Fruit fly (Drosophila melanogaster): ENCODE results near the gene Akh.

The Akh gene

DNA sequence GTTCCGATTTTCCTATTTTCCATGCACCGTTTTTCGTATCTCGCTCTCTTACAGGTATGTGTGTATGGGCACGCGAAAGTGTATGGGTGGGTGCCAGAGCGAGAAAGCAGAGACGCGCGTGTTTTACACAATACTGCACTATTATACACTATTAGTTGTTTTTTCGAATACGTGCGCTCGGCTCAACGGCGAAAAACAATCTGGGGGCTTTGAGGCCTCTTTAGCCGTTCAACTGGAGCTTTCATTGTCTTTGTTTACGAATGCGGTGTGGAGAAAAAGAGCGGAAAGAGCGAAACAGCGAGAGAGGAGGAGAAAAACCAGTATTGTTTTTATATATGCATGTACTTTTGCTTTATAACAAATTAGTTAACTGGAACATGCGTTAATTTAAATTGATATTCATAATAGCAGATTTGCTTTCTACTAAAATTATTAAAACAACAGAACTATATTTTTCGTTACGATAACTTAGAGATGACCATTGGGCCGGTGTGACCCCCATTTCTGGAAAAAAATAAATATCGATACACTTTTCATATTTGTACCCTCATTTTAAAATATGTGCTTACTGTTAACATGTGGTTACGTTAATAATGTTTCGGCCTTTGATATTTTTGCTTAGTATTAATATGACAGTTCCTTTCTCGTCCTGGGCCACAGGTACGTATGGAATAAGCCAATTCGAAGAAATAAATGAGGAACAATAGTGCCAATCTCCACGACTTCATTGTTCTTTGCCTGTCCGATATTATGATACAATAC lies 38.6 kb upstream of the Akh start, which contains the start of gene CG14995 (continued):
- TF ChIP-seq Lhr (GFP tag; optimal IDR thresholded peaks at IDR 0.05) = no peak
- TF ChIP-seq tna (GFP tag; IDR thresholded peaks at IDR 0.05; ENCODE audit: partially characterized antibody) = peak; percentile 42; the same call in 1 of the 2 replicates
- TF ChIP-seq repo (GFP tag; optimal IDR thresholded peaks at IDR 0.05) = no peak
- no peak for TF ChIP-seq CG8281 (tag; optimal IDR thresholded peaks at IDR 0.05)
- TF ChIP-seq CG3726 (GFP tag; IDR thresholded peaks at IDR 0.05) = no peak
- peak; percentile 71 for TF ChIP-seq CG34376 (GFP tag; optimal IDR thresholded peaks at IDR 0.05)
- TF ChIP-seq CG12299 (tag; optimal IDR thresholded peaks at IDR 0.05) = peak; percentile 64
- TF ChIP-seq CG4707 (GFP tag; optimal IDR thresholded peaks at IDR 0.05) = no peak
- no peak for TF ChIP-seq CG3995 (GFP tag; optimal IDR thresholded peaks at IDR 0.05)
- TF ChIP-seq E2f2 (GFP tag; IDR thresholded peaks at IDR 0.05) = peak; percentile 81
- TF ChIP-seq Ets97D (GFP tag; optimal IDR thresholded peaks at IDR 0.05) = peak; percentile 2
- TF ChIP-seq CoRest (tag; optimal IDR thresholded peaks at IDR 0.05) = no peak
- TF ChIP-seq Vsx1 (GFP tag; optimal IDR thresholded peaks at IDR 0.05) = no peak
- TF ChIP-seq Usf (GFP tag; optimal IDR thresholded peaks at IDR 0.05) = no peak
- no peak for TF ChIP-seq rib (GFP tag; IDR thresholded peaks at IDR 0.05)
- TF ChIP-seq tio (GFP tag; optimal IDR thresholded peaks at IDR 0.05) = no peak
- no peak for TF ChIP-seq Doc2 (GFP tag; IDR thresholded peaks at IDR 0.05)
- no peak for TF ChIP-seq CG8290 (GFP tag; optimal IDR thresholded peaks at IDR 0.05)
- peak in 1 of 2 experiments; percentile 55 for TF ChIP-seq CG8290 (tag; optimal IDR thresholded peaks at IDR 0.05)
- TF ChIP-seq CG18262 (tag; optimal IDR thresholded peaks at IDR 0.05) = no peak
- peak; percentile 49; the same call in 1 of the 2 replicates for TF ChIP-seq vvl (GFP tag; IDR thresholded peaks at IDR 0.05)
- TF ChIP-seq Deaf1 (tag; optimal IDR thresholded peaks at IDR 0.05) = peak; percentile 64
- TF ChIP-seq zen (tag; optimal IDR thresholded peaks at IDR 0.05) = peak; percentile 1
- TF ChIP-seq tup (GFP tag; optimal IDR thresholded peaks at IDR 0.05) = no peak
- no peak for TF ChIP-seq slp2 (GFP tag; optimal IDR thresholded peaks at IDR 0.05)
- TF ChIP-seq CG17829 (tag; optimal IDR thresholded peaks at IDR 0.05) = peak; percentile 13
- TF ChIP-seq Dref (GFP tag; IDR thresholded peaks at IDR 0.05) = peak; percentile 78
- TF ChIP-seq CG7786 (GFP tag; optimal IDR thresholded peaks at IDR 0.05) = no peak
- TF ChIP-seq fd3F (GFP tag; optimal IDR thresholded peaks at IDR 0.05) = no peak
- no peak for TF ChIP-seq tin (GFP tag; optimal IDR thresholded peaks at IDR 0.05)
- TF ChIP-seq Gug (GFP tag; IDR thresholded peaks at IDR 0.05) = no peak
- TF ChIP-seq NfI (GFP tag; optimal IDR thresholded peaks at IDR 0.05) = no peak
- TF ChIP-seq Ssrp (tag; optimal IDR thresholded peaks at IDR 0.05) = no peak
- TF ChIP-seq CG17361 (GFP tag; IDR thresholded peaks at IDR 0.05) = no peak
- TF ChIP-seq pzg (GFP tag; optimal IDR thresholded peaks at IDR 0.05) = peak; percentile 61
- TF ChIP-seq NK7.1 (GFP tag; optimal IDR thresholded peaks at IDR 0.05) = no peak
- TF ChIP-seq CG11085 (GFP tag; IDR thresholded peaks at IDR 0.05) = no peak
- peak; percentile 82 for TF ChIP-seq CG8924 (tag; optimal IDR thresholded peaks at IDR 0.05)
- TF ChIP-seq CG8089 (GFP tag; optimal IDR thresholded peaks at IDR 0.05) = no peak
- TF ChIP-seq ftz-f1 (GFP tag; optimal IDR thresholded peaks at IDR 0.05) = peak; percentile 16
- TF ChIP-seq Taf1 (GFP tag; IDR thresholded peaks at IDR 0.05) = no peak
- TF ChIP-seq CG16813 (GFP tag; IDR thresholded peaks at IDR 0.05; ENCODE audit: partially characterized antibody) = peak; percentile 75
- no peak for TF ChIP-seq pros (GFP tag; optimal IDR thresholded peaks at IDR 0.05)
- TF ChIP-seq Kr (GFP tag; optimal IDR thresholded peaks at IDR 0.05) = no peak
- peak; percentile 79 for TF ChIP-seq sd (tag; optimal IDR thresholded peaks at IDR 0.05)
- no peak for TF ChIP-seq peb (GFP tag; IDR thresholded peaks at IDR 0.05)
- TF ChIP-seq Mes4 (GFP tag; optimal IDR thresholded peaks at IDR 0.05) = no peak
- peak; percentile 33; the same call in 1 of the 2 replicates for TF ChIP-seq ato (GFP tag; IDR thresholded peaks at IDR 0.05; ENCODE audit: partially characterized antibody)
- no peak for TF ChIP-seq Sry-β (GFP tag; optimal IDR thresholded peaks at IDR 0.05)
- no peak; the same call in 1 of the 2 replicates for TF ChIP-seq sob (GFP tag; IDR thresholded peaks at IDR 0.05)

All from whole organism, embryonic.